Worm (Caenorhabditis elegans): Measurements from ENCODE around the gene sre-21.
A peak's percentile ranks its signal among the peaks of the same experiment; 100 is the strongest.

The sre-21 gene

ce11 chrV:17746959-17747358 lies 26.0 kb downstream of the sre-21 start, which contains the start of gene twk-36:
Gene twk-36 (minus strand): TSS chrV:17747059.
- no peak for TF ChIP-seq ets-7 (tag; optimal IDR thresholded peaks at IDR 0.05)

- TF ChIP-seq hmbx-1 (tag; optimal IDR thresholded peaks at IDR 0.05) (no peak), ceh-36 (tag; optimal IDR thresholded peaks at IDR 0.05) (peak; percentile 71)
Observed at ce11 chrV:17743802-17744201, 29.2 kb downstream of the sre-21 start.

DNA sequence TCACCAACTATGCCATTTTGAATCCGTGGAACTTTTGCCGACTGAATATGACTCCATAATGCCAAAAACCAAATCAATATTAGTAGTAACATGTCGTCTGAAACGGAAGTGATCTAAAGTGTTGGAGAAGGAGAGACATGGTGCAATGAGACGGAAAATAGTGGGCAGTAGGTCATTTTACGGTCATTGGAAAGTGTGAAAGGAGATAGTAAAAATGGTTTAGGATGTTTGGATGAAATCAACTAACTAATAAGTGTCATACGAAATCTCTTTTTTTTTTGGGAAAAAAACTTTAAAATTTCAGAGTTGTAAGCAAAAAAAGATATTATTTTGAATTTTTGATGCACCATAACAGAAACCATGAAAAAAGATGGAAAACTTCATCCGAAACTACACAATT lies 33.2 kb downstream of the sre-21 start, which contains the start of gene cutl-4:
cutl-4 (minus strand) TSS at position 101 of the 400 bp plus-strand sequence.
- TF ChIP-seq aly-1 (tag; optimal IDR thresholded peaks at IDR 0.05) (no peak), F13C5.2 (tag; optimal IDR thresholded peaks at IDR 0.05) (no peak), tra-4 (tag; optimal IDR thresholded peaks at IDR 0.05) (no peak), pes-1 (GFP tag; IDR thresholded peaks at IDR 0.05) (no peak), ceh-36 (tag; optimal IDR thresholded peaks at IDR 0.05) (no peak), hnd-1 (tag; optimal IDR thresholded peaks at IDR 0.05) (no peak), hmg-4 (GFP tag; optimal IDR thresholded peaks at IDR 0.05) (no peak), tbx-37 (GFP tag; conservative IDR thresholded peaks at IDR 0.05) (no peak)

DNA sequence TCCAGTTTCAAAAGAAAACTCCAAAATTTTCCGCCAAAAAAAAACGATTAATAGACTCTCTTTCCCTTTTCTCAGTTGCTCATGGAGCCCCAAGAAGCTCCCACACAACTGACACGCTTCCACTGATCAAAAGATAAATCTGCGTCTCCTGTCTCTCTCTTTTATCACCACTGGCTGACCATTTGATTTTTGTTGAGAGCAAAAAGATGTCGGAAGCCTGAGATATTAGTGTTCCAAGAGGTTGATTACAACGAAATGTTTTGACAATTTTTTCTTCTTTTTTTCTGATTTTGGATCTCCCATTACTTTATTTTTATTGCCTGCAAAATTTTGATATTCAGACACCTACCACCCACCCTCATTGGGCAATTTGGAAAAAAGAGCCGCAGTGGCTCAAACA lies 40.5 kb downstream of the sre-21 start, which contains the start of gene twk-42:
twk-42 (minus strand) TSS at position 101 of the 400 bp plus-strand sequence.
- TF ChIP-seq F13C5.2 (tag; optimal IDR thresholded peaks at IDR 0.05) (no peak), aly-1 (tag; optimal IDR thresholded peaks at IDR 0.05) (no peak), tra-4 (tag; optimal IDR thresholded peaks at IDR 0.05) (no peak)

DNA sequence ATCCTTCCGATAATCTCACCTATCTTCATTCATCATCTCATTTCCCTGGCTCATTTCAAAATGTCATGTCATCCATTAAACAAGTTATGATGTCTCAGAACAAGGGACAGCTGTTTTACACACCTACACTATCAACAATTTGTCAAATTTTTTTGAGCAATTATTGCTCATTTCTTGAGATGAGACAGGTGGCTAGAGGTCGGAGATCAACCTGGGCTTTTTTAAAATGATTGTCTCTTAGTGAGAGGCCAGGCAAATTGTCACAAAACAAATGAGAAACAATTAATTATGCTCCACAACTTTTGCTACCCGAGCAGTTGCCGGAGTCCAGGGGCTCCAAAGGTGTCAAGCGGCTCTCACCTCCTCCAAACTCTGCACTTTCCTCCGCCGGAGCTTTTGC lies 44.3 kb downstream of the sre-21 start:
- TF ChIP-seq hmbx-1 (tag; optimal IDR thresholded peaks at IDR 0.05) (no peak), F13C5.2 (tag; optimal IDR thresholded peaks at IDR 0.05) (no peak), tbx-11 (GFP tag; IDR thresholded peaks at IDR 0.05) (no peak), ceh-36 (tag; optimal IDR thresholded peaks at IDR 0.05) (no peak), sea-1 (GFP tag; conservative IDR thresholded peaks at IDR 0.05) (no peak), B0310.2 (tag; optimal IDR thresholded peaks at IDR 0.05) (no peak), ama-1 (optimal IDR thresholded peaks at IDR 0.05) (no peak), tra-4 (tag; optimal IDR thresholded peaks at IDR 0.05) (no peak), flt-1 (GFP tag; IDR thresholded peaks at IDR 0.05) (no peak), hnd-1 (tag; optimal IDR thresholded peaks at IDR 0.05) (no peak), pes-1 (GFP tag; IDR thresholded peaks at IDR 0.05) (no peak), scrt-1 (GFP tag; IDR thresholded peaks at IDR 0.05) (no peak), tbx-37 (GFP tag; conservative IDR thresholded peaks at IDR 0.05) (no peak), aly-1 (tag; optimal IDR thresholded peaks at IDR 0.05) (no peak), ets-7 (tag; optimal IDR thresholded peaks at IDR 0.05) (no peak), hmg-4 (GFP tag; optimal IDR thresholded peaks at IDR 0.05) (no peak), ceh-13 (GFP tag; optimal IDR thresholded peaks at IDR 0.05) (no peak)

- TF ChIP-seq sea-1 (GFP tag; conservative IDR thresholded peaks at IDR 0.05) (no peak), ceh-36 (tag; optimal IDR thresholded peaks at IDR 0.05) (peak; percentile 69)
Observed at ce11 chrV:17728336-17728735, 44.7 kb downstream of the sre-21 start.

DNA sequence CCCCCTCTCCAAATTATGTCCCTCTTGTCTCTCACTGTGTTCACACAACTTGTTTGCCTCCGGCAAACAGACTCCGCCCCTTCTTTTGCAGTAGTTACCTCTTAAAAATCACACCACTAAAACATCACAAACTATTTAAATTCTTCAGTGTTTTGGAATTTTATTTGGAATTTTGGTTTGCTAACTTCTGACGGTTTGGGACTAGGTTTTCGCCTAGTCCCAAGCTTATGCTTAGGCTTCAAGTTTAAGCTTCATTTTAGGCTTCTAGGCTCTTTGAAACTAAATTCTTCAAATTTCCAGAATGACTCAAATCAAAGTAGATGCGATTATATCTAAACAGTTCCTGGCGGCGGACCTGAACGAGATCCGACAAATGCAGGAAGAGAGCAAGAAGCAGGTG lies 48.3 kb downstream of the sre-21 start, which contains the start of gene fat-5:
fat-5 (plus strand) TSS at position 301 of the 400 bp plus-strand sequence.
- TF ChIP-seq tbx-11 (GFP tag; IDR thresholded peaks at IDR 0.05) (no peak), ceh-13 (GFP tag; optimal IDR thresholded peaks at IDR 0.05) (no peak), ceh-36 (tag; optimal IDR thresholded peaks at IDR 0.05) (no peak), sea-1 (GFP tag; conservative IDR thresholded peaks at IDR 0.05) (no peak), scrt-1 (GFP tag; IDR thresholded peaks at IDR 0.05) (no peak), B0310.2 (tag; optimal IDR thresholded peaks at IDR 0.05) (no peak), tra-4 (tag; optimal IDR thresholded peaks at IDR 0.05) (no peak), hnd-1 (tag; optimal IDR thresholded peaks at IDR 0.05) (no peak), aly-1 (tag; optimal IDR thresholded peaks at IDR 0.05) (no peak), ets-7 (tag; optimal IDR thresholded peaks at IDR 0.05) (no peak), ama-1 (optimal IDR thresholded peaks at IDR 0.05) (no peak), pes-1 (GFP tag; IDR thresholded peaks at IDR 0.05) (no peak), tbx-37 (GFP tag; conservative IDR thresholded peaks at IDR 0.05) (no peak), hmbx-1 (tag; optimal IDR thresholded peaks at IDR 0.05) (no peak), F13C5.2 (tag; optimal IDR thresholded peaks at IDR 0.05) (no peak), hmg-4 (GFP tag; optimal IDR thresholded peaks at IDR 0.05) (no peak)

DNA sequence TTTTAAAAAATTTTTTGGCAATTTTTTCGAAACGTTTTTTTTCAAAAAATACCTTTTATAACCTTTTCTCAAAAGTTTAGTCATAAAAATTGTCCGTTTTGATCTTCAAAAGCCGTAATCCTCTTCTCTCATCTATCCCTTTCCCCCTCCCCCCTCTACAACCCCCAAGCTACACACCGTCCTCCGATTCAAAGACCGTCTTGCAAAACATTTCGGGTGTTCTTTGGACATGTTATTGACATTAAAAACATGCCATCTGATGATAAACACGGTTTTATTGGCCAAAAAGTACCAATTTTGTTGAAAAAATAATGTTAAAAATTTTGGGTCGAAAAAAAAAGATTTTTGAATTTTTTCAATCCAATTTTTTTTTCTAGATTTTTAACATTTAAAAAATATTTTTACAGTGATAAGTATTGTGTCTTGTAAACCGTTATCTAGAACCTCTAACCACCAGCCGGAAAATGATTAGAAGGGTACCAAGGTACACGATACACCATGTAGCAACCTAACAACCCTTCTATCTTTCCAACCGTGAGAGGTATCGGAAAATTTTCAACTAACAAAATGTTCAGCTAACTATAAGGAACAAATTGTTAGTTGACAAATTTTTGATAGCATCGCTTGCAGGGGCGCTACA lies 49.7 kb downstream of the sre-21 start:
- TF ChIP-seq F13C5.2 (tag; optimal IDR thresholded peaks at IDR 0.05) = no peak
- no peak for TF ChIP-seq B0310.2 (tag; optimal IDR thresholded peaks at IDR 0.05)
- TF ChIP-seq ets-7 (tag; optimal IDR thresholded peaks at IDR 0.05) = no peak
- TF ChIP-seq tra-4 (tag; optimal IDR thresholded peaks at IDR 0.05) = no peak
- TF ChIP-seq ceh-13 (GFP tag; optimal IDR thresholded peaks at IDR 0.05) = no peak

DNA sequence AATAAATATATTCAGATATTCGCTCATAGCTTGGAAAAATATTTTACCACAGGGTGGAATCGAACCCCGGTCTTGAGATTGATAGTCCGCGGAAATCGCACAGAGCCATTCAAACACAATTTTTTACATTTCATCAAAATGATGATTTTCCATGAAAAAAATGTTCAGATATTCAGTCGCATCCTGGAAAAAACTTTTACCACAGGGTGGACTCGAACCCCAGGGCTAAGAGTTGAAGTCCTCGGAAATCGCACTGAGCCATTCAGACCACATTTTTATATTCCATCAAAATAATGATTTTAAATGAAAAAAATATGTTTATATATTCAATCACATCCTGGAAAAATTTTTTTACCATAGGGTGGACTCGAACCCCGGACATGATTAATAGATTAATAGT lies 50.5 kb downstream of the sre-21 start:
- TF ChIP-seq ceh-13 (GFP tag; optimal IDR thresholded peaks at IDR 0.05) = no peak
- no peak for TF ChIP-seq ets-7 (tag; optimal IDR thresholded peaks at IDR 0.05)
- TF ChIP-seq aly-1 (tag; optimal IDR thresholded peaks at IDR 0.05) = no peak
- TF ChIP-seq pes-1 (GFP tag; IDR thresholded peaks at IDR 0.05) = no peak
- TF ChIP-seq hmg-4 (GFP tag; optimal IDR thresholded peaks at IDR 0.05) = no peak
- no peak for TF ChIP-seq hnd-1 (tag; optimal IDR thresholded peaks at IDR 0.05)

All from whole organism, early embryonic.